Fruit fly (Drosophila melanogaster): ENCODE data around the gene CG17490.

The CG17490 gene

dm6 chr2L:22578920-22579548, 41.6 kb downstream of the CG17490 start, which contains the start of gene Slmap (continued):
- no peak for TF ChIP-seq grn (GFP tag; optimal IDR thresholded peaks at IDR 0.05)
- no peak for TF ChIP-seq Elba2 (GFP tag; optimal IDR thresholded peaks at IDR 0.05)
- no peak for TF ChIP-seq CG15479 (GFP tag; optimal IDR thresholded peaks at IDR 0.05)
- TF ChIP-seq ci (GFP tag; IDR thresholded peaks at IDR 0.05): no peak
- no peak for TF ChIP-seq z (GFP tag; IDR thresholded peaks at IDR 0.05)
- no peak for TF ChIP-seq lov (optimal IDR thresholded peaks at IDR 0.05)
- no peak for TF ChIP-seq lov (GFP tag; IDR thresholded peaks at IDR 0.05)
- TF ChIP-seq pnt (GFP tag; optimal IDR thresholded peaks at IDR 0.05): no peak
- peak; percentile 47 for TF ChIP-seq MBD-R2 (GFP tag; IDR thresholded peaks at IDR 0.05)
- TF ChIP-seq lola (GFP tag; optimal IDR thresholded peaks at IDR 0.05): no peak
- TF ChIP-seq crc (GFP tag; optimal IDR thresholded peaks at IDR 0.05): no peak
- no peak for TF ChIP-seq repo (GFP tag; optimal IDR thresholded peaks at IDR 0.05)
- peak; percentile 27 for TF ChIP-seq D19A (tag; optimal IDR thresholded peaks at IDR 0.05)
- TF ChIP-seq gcm (GFP tag; optimal IDR thresholded peaks at IDR 0.05): no peak
- no peak for TF ChIP-seq Nf-YC (tag; optimal IDR thresholded peaks at IDR 0.05)
- no peak for TF ChIP-seq CG5245 (GFP tag; optimal IDR thresholded peaks at IDR 0.05)
- TF ChIP-seq unpg (GFP tag; optimal IDR thresholded peaks at IDR 0.05): no peak
- no peak for TF ChIP-seq Spps (tag; optimal IDR thresholded peaks at IDR 0.05)
- no peak for TF ChIP-seq H15 (GFP tag; IDR thresholded peaks at IDR 0.05)
- TF ChIP-seq lab (GFP tag; optimal IDR thresholded peaks at IDR 0.05): no peak
- no peak for TF ChIP-seq Ada2b (GFP tag; IDR thresholded peaks at IDR 0.05)
- TF ChIP-seq CG4707 (GFP tag; optimal IDR thresholded peaks at IDR 0.05): no peak
- TF ChIP-seq eve (GFP tag; optimal IDR thresholded peaks at IDR 0.05): no peak
- TF ChIP-seq CG2116 (GFP tag; optimal IDR thresholded peaks at IDR 0.05): no peak
- no peak for TF ChIP-seq odd (GFP tag; optimal IDR thresholded peaks at IDR 0.05)
- TF ChIP-seq peb (GFP tag; IDR thresholded peaks at IDR 0.05): no peak
- no peak for TF ChIP-seq ftz-f1 (GFP tag; optimal IDR thresholded peaks at IDR 0.05)
- no peak for TF ChIP-seq Hand (GFP tag; optimal IDR thresholded peaks at IDR 0.05)
- no peak for TF ChIP-seq chn (GFP tag; optimal IDR thresholded peaks at IDR 0.05)
- no peak for TF ChIP-seq pan (optimal IDR thresholded peaks at IDR 0.05)
- no peak for TF ChIP-seq pan (GFP tag; optimal IDR thresholded peaks at IDR 0.05 in 1 of 2, IDR thresholded peaks at IDR 0.05 in 1 of 2)
- no peak for TF ChIP-seq Eip74EF (GFP tag; optimal IDR thresholded peaks at IDR 0.05)
- no peak for TF ChIP-seq ind (GFP tag; optimal IDR thresholded peaks at IDR 0.05)
- no peak for TF ChIP-seq CG16815 (GFP tag; optimal IDR thresholded peaks at IDR 0.05)
- no peak for TF ChIP-seq CG17568 (GFP tag; optimal IDR thresholded peaks at IDR 0.05)
- peak; percentile 71 for TF ChIP-seq row (GFP tag; IDR thresholded peaks at IDR 0.05)
- TF ChIP-seq insv (GFP tag; optimal IDR thresholded peaks at IDR 0.05): no peak
- peak; percentile 47 for TF ChIP-seq CG12659 (GFP tag; optimal IDR thresholded peaks at IDR 0.05)
- TF ChIP-seq Atf6 (GFP tag; IDR thresholded peaks at IDR 0.05): no peak
- TF ChIP-seq esg (GFP tag; conservative IDR thresholded peaks at IDR 0.05): no peak
- peak; percentile 78 for TF ChIP-seq CG7357 (GFP tag; IDR thresholded peaks at IDR 0.05)
- TF ChIP-seq NC2β (GFP tag; optimal IDR thresholded peaks at IDR 0.05): no peak
- TF ChIP-seq gcm2 (GFP tag; optimal IDR thresholded peaks at IDR 0.05): no peak
- no peak for TF ChIP-seq CG8765 (GFP tag; IDR thresholded peaks at IDR 0.05)
- TF ChIP-seq Atf-2 (GFP tag; optimal IDR thresholded peaks at IDR 0.05): no peak
- peak; percentile 21 for TF ChIP-seq MESR4 (GFP tag; optimal IDR thresholded peaks at IDR 0.05)
- no peak for TF ChIP-seq CG15696 (tag; optimal IDR thresholded peaks at IDR 0.05)
- TF ChIP-seq bcd (GFP tag; optimal IDR thresholded peaks at IDR 0.05): no peak
- peak; percentile 100 for TF ChIP-seq CG1603 (tag; optimal IDR thresholded peaks at IDR 0.05)
- TF ChIP-seq CG10209 (GFP tag; optimal IDR thresholded peaks at IDR 0.05): no peak
- TF ChIP-seq E2f2 (GFP tag; IDR thresholded peaks at IDR 0.05): no peak

Data from whole organism, embryonic.